Worm (Caenorhabditis elegans) whole organism, L2 larva: ENCODE results near the gene C54D10.3.

Source experiments
- C34F6.9 ChIP-seq: fragments of 150-350 bp; optimal IDR thresholded peaks from 2 replicates; lab custom pipeline; 2014; ENCODE audit warnings: missing biosample characterization, missing genetic modification characterization
- F13H6.1 ChIP-seq: sonication (generic microtip); optimal IDR thresholded peaks from 2 replicates; lab custom pipeline; 2016; ENCODE audit warnings: missing genetic modification characterization, missing compliant biosample characterization
- R02D3.7 ChIP-seq: fragments of 150-350 bp; optimal IDR thresholded peaks from 2 replicates; lab custom pipeline; 2014; ENCODE audit warnings: missing biosample characterization, missing genetic modification characterization
- Y55F3AM.14 ChIP-seq: fragments of 200-800 bp; sonication (Bioruptor generic); optimal IDR thresholded peaks from 2 replicates; lab custom pipeline; 2018; ENCODE audit warnings: mild to moderate bottlenecking, missing genetic modification characterization, missing compliant biosample characterization
- ZK546.5 ChIP-seq: sonication (generic microtip); optimal IDR thresholded peaks from 2 replicates; lab custom pipeline; 2017; ENCODE audit warnings: missing biosample characterization, missing genetic modification characterization
- alr-1 ChIP-seq: fragments of 150-350 bp; optimal IDR thresholded peaks from 2 replicates; lab custom pipeline; 2014; ENCODE audit warnings: missing biosample characterization, missing genetic modification characterization
- aly-2 ChIP-seq: fragments of 150-350 bp; optimal IDR thresholded peaks from 2 replicates; lab custom pipeline; 2014; ENCODE audit warnings: missing biosample characterization, missing genetic modification characterization
- blmp-1 ChIP-seq: sonication (generic microtip); optimal IDR thresholded peaks from 2 replicates; lab custom pipeline; 2017; ENCODE audit warnings: missing genetic modification characterization, mild to moderate bottlenecking, missing compliant biosample characterization, antibody characterized with exemption, moderate library complexity; ENCODE audit not compliant: insufficient read depth
- ceh-82 ChIP-seq: fragments of 150-350 bp; optimal IDR thresholded peaks from 2 replicates; lab custom pipeline; 2014; ENCODE audit warnings: missing biosample characterization, missing genetic modification characterization
- crh-2 ChIP-seq: sonication (generic microtip); optimal IDR thresholded peaks from 2 replicates; lab custom pipeline; 2017; ENCODE audit warnings: missing biosample characterization, missing genetic modification characterization
- dmd-4 ChIP-seq: sonication (generic microtip); optimal IDR thresholded peaks from 2 replicates; lab custom pipeline; 2017; ENCODE audit warnings: missing biosample characterization, missing genetic modification characterization
- egl-27 ChIP-seq: sonication (generic microtip); optimal IDR thresholded peaks from 3 replicates; lab custom pipeline; 2017; ENCODE audit warnings: missing biosample characterization, missing genetic modification reagents, missing genetic modification characterization
- elt-1 ChIP-seq: fragments of 150-350 bp; optimal IDR thresholded peaks from 2 replicates; lab custom pipeline; 2014; ENCODE audit warnings: missing biosample characterization, missing genetic modification characterization
- elt-3 ChIP-seq: sonication (generic microtip); optimal IDR thresholded peaks from 2 replicates; lab custom pipeline; 2017; ENCODE audit warnings: missing biosample characterization, missing genetic modification characterization
- fos-1 ChIP-seq: fragments of 150-350 bp; optimal IDR thresholded peaks from 2 replicates; lab custom pipeline; 2014; ENCODE audit warnings: missing biosample characterization, missing genetic modification characterization
- gmeb-1 ChIP-seq: fragments of 150-350 bp; optimal IDR thresholded peaks from 2 replicates; lab custom pipeline; 2014; ENCODE audit warnings: missing biosample characterization, missing genetic modification characterization
- lin-11 ChIP-seq: fragments of 150-350 bp; sonication (generic microtip); optimal IDR thresholded peaks from 2 replicates; lab custom pipeline; 2014; ENCODE audit warnings: missing biosample characterization, missing genetic modification characterization, inconsistent platforms, mixed read lengths
- lin-13 ChIP-seq: fragments of 150-350 bp; optimal IDR thresholded peaks from 2 replicates; lab custom pipeline; 2014; ENCODE audit warnings: missing biosample characterization, missing genetic modification reagents, missing genetic modification characterization
- lin-39 ChIP-seq: fragments of 150-350 bp; optimal IDR thresholded peaks from 2 replicates; lab custom pipeline; 2014; ENCODE audit warnings: missing biosample characterization, missing genetic modification reagents, missing genetic modification characterization
- lsy-2 ChIP-seq, 2 experiments: fragments of 150-350 bp in 1 of 2; sonication (generic microtip) in 1 of 2; optimal IDR thresholded peaks; 2 replicates each; lab custom pipeline; 2014 to 2017; ENCODE audit warnings: missing biosample characterization in 2 of 2, missing genetic modification characterization in 2 of 2
- mab-5 ChIP-seq: fragments of 150-350 bp; optimal IDR thresholded peaks from 2 replicates; lab custom pipeline; 2014; ENCODE audit warnings: missing biosample characterization, missing genetic modification characterization
- mdl-1 ChIP-seq, 2 experiments: fragments of 150-350 bp in 1 of 2; sonication (generic microtip) in 1 of 2; optimal IDR thresholded peaks; 2 replicates each; lab custom pipeline; 2017; ENCODE audit warnings: missing biosample characterization in 2 of 2, missing genetic modification characterization in 2 of 2
- nhr-10 ChIP-seq: sonication (generic microtip); optimal IDR thresholded peaks from 2 replicates; lab custom pipeline; 2017; ENCODE audit warnings: missing biosample characterization, missing genetic modification characterization
- nhr-12 ChIP-seq: fragments of 150-350 bp; optimal IDR thresholded peaks from 2 replicates; lab custom pipeline; 2014; ENCODE audit warnings: missing biosample characterization, missing genetic modification characterization
- nhr-129 ChIP-seq: fragments of 150-350 bp; optimal IDR thresholded peaks from 2 replicates; lab custom pipeline; 2014; ENCODE audit warnings: missing biosample characterization, missing genetic modification characterization
- nhr-21 ChIP-seq: fragments of 150-350 bp; optimal IDR thresholded peaks from 2 replicates; lab custom pipeline; 2014; ENCODE audit warnings: missing biosample characterization, missing genetic modification characterization
- nhr-23 ChIP-seq: fragments of 150-350 bp; optimal IDR thresholded peaks from 2 replicates; lab custom pipeline; 2014; ENCODE audit warnings: missing biosample characterization, missing genetic modification reagents, missing genetic modification characterization
- nhr-237 ChIP-seq: fragments of 150-350 bp; optimal IDR thresholded peaks from 2 replicates; lab custom pipeline; 2014; ENCODE audit warnings: missing biosample characterization, missing genetic modification characterization
- nhr-25 ChIP-seq: fragments of 150-350 bp; sonication (generic microtip); optimal IDR thresholded peaks from 3 replicates; lab custom pipeline; 2014; ENCODE audit warnings: missing biosample characterization, missing genetic modification characterization
- nhr-6 ChIP-seq: fragments of 150-350 bp; optimal IDR thresholded peaks from 2 replicates; lab custom pipeline; 2014; ENCODE audit warnings: missing biosample characterization, missing genetic modification characterization
- nhr-77 ChIP-seq: fragments of 150-350 bp; optimal IDR thresholded peaks from 2 replicates; lab custom pipeline; 2014; ENCODE audit warnings: missing biosample characterization, missing genetic modification characterization
- sem-4 ChIP-seq: fragments of 150-350 bp; optimal IDR thresholded peaks from 2 replicates; lab custom pipeline; 2014; ENCODE audit warnings: missing biosample characterization, missing genetic modification reagents, missing genetic modification characterization
- skn-1 ChIP-seq: sonication (generic microtip); optimal IDR thresholded peaks from 2 replicates; lab custom pipeline; 2017; ENCODE audit warnings: missing biosample characterization, missing genetic modification characterization
- sma-3 ChIP-seq: sonication (generic microtip); optimal IDR thresholded peaks from 2 replicates; lab custom pipeline; 2016; ENCODE audit warnings: missing genetic modification reagents, missing genetic modification characterization, missing compliant biosample characterization
- sma-9 ChIP-seq, 2 experiments: fragments of 150-350 bp in 1 of 2; sonication (generic microtip) in 1 of 2; optimal IDR thresholded peaks; 2 replicates each; lab custom pipeline; 2014 to 2016; ENCODE audit warnings: missing genetic modification characterization in 2 of 2, mild to moderate bottlenecking in 1 of 2, missing biosample characterization in 1 of 2, missing compliant biosample characterization in 1 of 2, missing genetic modification reagents in 1 of 2, moderate library complexity in 1 of 2
- snpc-4 ChIP-seq: fragments of 150-350 bp; optimal IDR thresholded peaks from 2 replicates; lab custom pipeline; 2014; ENCODE audit warnings: missing biosample characterization, missing genetic modification characterization
- unc-55 ChIP-seq: fragments of 150-350 bp; sonication (generic microtip); optimal IDR thresholded peaks from 3 replicates; lab custom pipeline; 2014; ENCODE audit warnings: missing biosample characterization, missing genetic modification reagents, missing genetic modification characterization
- unc-62 ChIP-seq: fragments of 150-350 bp; optimal IDR thresholded peaks from 2 replicates; lab custom pipeline; 2014; ENCODE audit warnings: missing biosample characterization, missing genetic modification reagents, missing genetic modification characterization
- zag-1 ChIP-seq: fragments of 150-350 bp; optimal IDR thresholded peaks from 2 replicates; lab custom pipeline; 2014; ENCODE audit warnings: missing biosample characterization, missing genetic modification characterization
- ztf-1 ChIP-seq: fragments of 200-800 bp; sonication (Bioruptor generic); conservative IDR thresholded peaks from 2 replicates; pipeline ENCODE4 v1.3.6; 2022; ENCODE audit warnings: missing genetic modification characterization, missing compliant biosample characterization
- ztf-11 ChIP-seq: sonication (generic microtip); optimal IDR thresholded peaks from 2 replicates; lab custom pipeline; 2017; ENCODE audit warnings: missing biosample characterization, missing genetic modification characterization

Gene C54D10.3

DNA sequence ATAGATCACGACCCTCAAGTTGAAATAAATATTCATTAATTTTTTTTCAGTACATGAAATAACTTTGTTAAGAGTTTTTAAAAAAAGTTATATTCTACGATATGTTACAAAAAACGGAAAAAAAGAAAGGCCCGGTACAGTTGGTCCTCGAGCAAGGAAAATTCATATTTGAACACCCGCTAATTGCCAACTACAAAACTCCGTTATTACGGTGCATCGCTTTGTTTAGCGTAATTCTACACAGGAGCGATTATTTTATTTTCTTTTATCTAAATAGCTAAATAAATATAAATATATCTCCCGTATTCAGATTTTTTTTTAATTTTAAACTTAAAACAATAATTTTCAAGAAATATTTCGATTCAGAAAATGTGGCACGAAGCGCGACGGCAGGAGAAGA, 32.0 kb downstream of the C54D10.3 start, which contains the start of gene F28C1.1:
TSS of gene F28C1.1 (plus strand) at position 365 of the 400 bp plus-strand sequence.
- TF ChIP-seq lin-13 (GFP tag; lab: Kevin White, UChicago) (peak; percentile 7), Y55F3AM.14 (GFP tag; lab: Kevin White, UChicago) (no peak), F13H6.1 (tag; lab: Kevin White, UChicago) (no peak), R02D3.7 (tag; lab: Kevin White, UChicago) (peak; percentile 29), C34F6.9 (tag; lab: Kevin White, UChicago) (peak; percentile 40), gmeb-1 (tag; lab: Kevin White, UChicago) (peak; percentile 89), unc-55 (GFP tag; lab: Kevin White, UChicago) (peak; percentile 62)

DNA sequence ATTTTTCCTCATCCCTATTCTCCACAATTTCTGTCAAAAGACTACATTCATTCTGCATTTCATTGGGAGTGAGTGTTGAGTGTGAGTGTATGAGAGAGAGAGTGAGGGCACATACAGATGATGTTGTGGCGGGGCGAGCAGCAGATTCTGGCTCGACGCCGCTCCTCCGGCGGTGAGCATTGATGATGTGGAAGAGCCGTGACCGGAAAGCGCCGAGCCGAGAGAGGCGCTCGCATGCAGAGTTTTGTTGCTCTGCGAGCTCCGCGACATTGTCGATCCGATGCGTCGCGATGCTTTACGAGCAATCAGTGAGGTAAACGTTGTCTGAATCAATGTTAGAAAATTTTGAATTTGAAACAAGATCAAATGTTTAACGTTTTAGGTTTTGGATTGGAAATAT, 37.3 kb downstream of the C54D10.3 start:
- no peak for TF ChIP-seq ZK546.5 (tag; lab: Kevin White, UChicago)
- TF ChIP-seq dmd-4: no peak
- no peak for TF ChIP-seq ztf-1 (GFP tag; lab: Robert Waterston, UW)
- no peak for TF ChIP-seq fos-1 (tag; lab: Kevin White, UChicago)
- TF ChIP-seq crh-2 (tag; lab: Kevin White, UChicago): no peak
- no peak for TF ChIP-seq C34F6.9 (tag; lab: Kevin White, UChicago)
- no peak for TF ChIP-seq snpc-4 (tag; lab: Kevin White, UChicago)

DNA sequence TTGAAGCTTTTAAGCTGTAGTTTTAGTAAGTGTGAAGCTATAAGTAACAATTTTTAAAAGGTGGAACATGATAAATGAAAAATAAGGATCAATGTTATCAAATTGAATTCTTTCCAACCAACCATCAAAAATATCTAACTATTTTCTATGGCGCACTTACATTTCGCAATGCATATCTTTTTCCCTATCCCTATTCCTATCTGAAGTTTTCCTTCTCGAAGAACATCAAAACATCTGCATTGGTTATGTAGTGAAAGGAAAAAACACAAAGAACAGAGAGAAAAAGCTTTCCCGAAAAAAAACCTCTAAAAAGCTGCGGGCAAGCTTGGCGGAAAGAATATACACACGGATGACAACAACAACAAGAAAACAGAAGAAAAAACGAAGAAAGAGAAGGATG, 42.2 kb downstream of the C54D10.3 start:
- peak; percentile 38 for TF ChIP-seq unc-55 (GFP tag; lab: Kevin White, UChicago)
- TF ChIP-seq lin-39: no peak
- TF ChIP-seq, all 48 proteins: peak for 1

DNA sequence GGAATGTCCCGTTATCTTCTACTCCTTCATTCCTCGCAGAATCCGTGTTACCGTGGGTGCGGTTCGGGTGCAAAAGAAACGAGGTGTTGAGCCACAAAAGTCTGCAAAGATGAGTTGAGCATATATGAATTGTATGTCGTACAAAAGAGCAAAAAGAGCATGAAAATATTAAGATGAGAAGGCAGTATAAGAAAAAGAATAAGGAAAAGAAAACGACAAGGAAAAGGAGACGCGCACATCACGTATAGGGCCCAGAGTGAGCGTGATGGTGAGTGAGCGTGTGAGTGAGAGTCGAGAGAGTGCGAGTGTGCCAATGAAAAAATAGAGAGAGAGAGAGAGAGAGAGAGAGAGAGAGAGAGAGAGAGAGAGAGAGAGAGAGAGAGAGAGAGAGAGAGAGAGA, 44.5 kb downstream of the C54D10.3 start, which contains the start of gene egl-10:
TSS of gene egl-10 (minus strand) at position 101 of the 400 bp plus-strand sequence.
- TF ChIP-seq lin-13 (GFP tag; lab: Kevin White, UChicago) (no peak), elt-1 (tag; lab: Kevin White, UChicago) (no peak), ztf-1 (GFP tag; lab: Robert Waterston, UW) (no peak), lsy-2 (tag; optimal IDR thresholded peaks at IDR 0.05; lab: Kevin White, UChicago) (peak in 1 of 2 experiments; percentile 8), Y55F3AM.14 (GFP tag; lab: Kevin White, UChicago) (no peak), lin-11 (tag; lab: Kevin White, UChicago) (no peak), nhr-21 (tag; lab: Kevin White, UChicago) (no peak), nhr-77 (no peak), sma-9 (GFP tag; optimal IDR thresholded peaks at IDR 0.05; lab: Kevin White, UChicago) (peak; percentile 26), sma-9 (tag; optimal IDR thresholded peaks at IDR 0.05; lab: Kevin White, UChicago) (no peak), ZK546.5 (tag; lab: Kevin White, UChicago) (no peak), F13H6.1 (tag; lab: Kevin White, UChicago) (no peak), nhr-129 (tag; lab: Kevin White, UChicago) (peak; percentile 14)

DNA sequence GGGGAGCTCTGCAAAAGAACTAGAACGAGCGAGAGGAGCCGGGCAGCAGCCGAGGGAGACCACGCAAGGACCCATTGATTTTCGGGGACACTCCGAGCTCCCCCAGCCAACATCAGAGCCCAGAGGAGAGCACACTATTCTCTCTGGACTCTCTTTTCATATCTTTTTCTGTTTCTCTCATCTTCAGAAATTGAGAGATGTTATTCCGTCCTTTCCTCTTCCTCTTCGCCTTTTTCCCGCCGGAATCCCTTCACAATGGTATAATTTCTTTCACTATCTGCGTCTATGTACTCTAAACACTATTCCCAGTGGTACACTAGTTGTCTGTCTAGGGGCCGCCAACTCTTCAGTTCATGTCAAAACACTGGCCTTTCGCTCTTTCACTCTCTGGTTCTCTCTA, 47.0 kb downstream of the C54D10.3 start:
- TF ChIP-seq lin-39: no peak
- peak; percentile 63 for TF ChIP-seq nhr-25 (tag; lab: Kevin White, UChicago)
- no peak for TF ChIP-seq nhr-23 (tag; lab: Kevin White, UChicago)
- peak; percentile 96 for TF ChIP-seq C34F6.9 (tag; lab: Kevin White, UChicago)
- TF ChIP-seq mab-5 (tag; lab: Kevin White, UChicago): peak; percentile 21
- peak; percentile 53 for TF ChIP-seq sma-3 (GFP tag; lab: Kevin White, UChicago)
- peak; percentile 20 for TF ChIP-seq fos-1 (tag; lab: Kevin White, UChicago)
- peak; percentile 80 for TF ChIP-seq sem-4 (tag; lab: Kevin White, UChicago)
- TF ChIP-seq crh-2 (tag; lab: Kevin White, UChicago): peak; percentile 89
- peak; percentile 32 for TF ChIP-seq snpc-4 (tag; lab: Kevin White, UChicago)
- peak; percentile 90 for TF ChIP-seq unc-55 (GFP tag; lab: Kevin White, UChicago)
- no peak for TF ChIP-seq nhr-12
- peak; percentile 79 for TF ChIP-seq egl-27 (tag; lab: Kevin White, UChicago)
- peak; percentile 86 for TF ChIP-seq nhr-129 (tag; lab: Kevin White, UChicago)
- TF ChIP-seq ceh-82 (tag; lab: Kevin White, UChicago): no peak
- TF ChIP-seq nhr-6 (tag; lab: Kevin White, UChicago): no peak
- no peak for TF ChIP-seq unc-62 (GFP tag; lab: Kevin White, UChicago)
- TF ChIP-seq zag-1 (tag; lab: Kevin White, UChicago): peak; percentile 93
- TF ChIP-seq nhr-237 (tag; lab: Kevin White, UChicago): no peak
- no peak for TF ChIP-seq elt-3
- TF ChIP-seq ZK546.5 (tag; lab: Kevin White, UChicago): no peak
- TF ChIP-seq nhr-10: no peak
- TF ChIP-seq alr-1: no peak
- TF ChIP-seq nhr-21 (tag; lab: Kevin White, UChicago): peak; percentile 66
- TF ChIP-seq aly-2: no peak
- TF ChIP-seq F13H6.1 (tag; lab: Kevin White, UChicago): peak; percentile 96
- TF ChIP-seq blmp-1 (tag; lab: Kevin White, UChicago): peak; percentile 26
- TF ChIP-seq ztf-1 (GFP tag; lab: Robert Waterston, UW): no peak
- TF ChIP-seq skn-1 (tag; lab: Kevin White, UChicago): no peak
- no peak for TF ChIP-seq ztf-11 (tag; lab: Kevin White, UChicago)
- TF ChIP-seq gmeb-1 (tag; lab: Kevin White, UChicago): peak; percentile 55
- peak in 1 of 2 experiments; percentile 67 for TF ChIP-seq mdl-1 (tag; optimal IDR thresholded peaks at IDR 0.05; lab: Kevin White, UChicago)
- no peak for TF ChIP-seq dmd-4
- TF ChIP-seq lsy-2 (tag; optimal IDR thresholded peaks at IDR 0.05; lab: Kevin White, UChicago): peak; percentile 55 to 84
